Worm (Caenorhabditis elegans): Measurements from ENCODE around the gene ZK938.1.

ZK938.1 gene

ce11 chrII:9791185-9791584 is 38.0 kb upstream of the ZK938.1 start:
- TF ChIP-seq mep-1 (tag; optimal IDR thresholded peaks at IDR 0.05) (no peak), pha-4 (tag; optimal IDR thresholded peaks at IDR 0.05) (no peak), hlh-1 (tag; optimal IDR thresholded peaks at IDR 0.05) (no peak), drap-1 (GFP tag; optimal IDR thresholded peaks at IDR 0.05) (no peak), ztf-11 (tag; optimal IDR thresholded peaks at IDR 0.05) (no peak), M03D4.4 (tag; optimal IDR thresholded peaks at IDR 0.05) (no peak), blmp-1 (tag; optimal IDR thresholded peaks at IDR 0.05) (no peak), lsy-2 (tag; optimal IDR thresholded peaks at IDR 0.05) (no peak), cnd-1 (tag; optimal IDR thresholded peaks at IDR 0.05) (no peak), unc-39 (tag; optimal IDR thresholded peaks at IDR 0.05) (no peak), ham-2 (GFP tag; optimal IDR thresholded peaks at IDR 0.05) (no peak), snpc-4 (tag; optimal IDR thresholded peaks at IDR 0.05) (no peak), nhr-76 (tag; optimal IDR thresholded peaks at IDR 0.05) (no peak), elt-1 (tag; optimal IDR thresholded peaks at IDR 0.05; ENCODE audit: borderline replicate concordance, insufficient read depth) (no peak), nhr-237 (tag; optimal IDR thresholded peaks at IDR 0.05) (no peak), lin-32 (GFP tag; optimal IDR thresholded peaks at IDR 0.05) (no peak), mab-5 (tag; optimal IDR thresholded peaks at IDR 0.05) (no peak)

DNA sequence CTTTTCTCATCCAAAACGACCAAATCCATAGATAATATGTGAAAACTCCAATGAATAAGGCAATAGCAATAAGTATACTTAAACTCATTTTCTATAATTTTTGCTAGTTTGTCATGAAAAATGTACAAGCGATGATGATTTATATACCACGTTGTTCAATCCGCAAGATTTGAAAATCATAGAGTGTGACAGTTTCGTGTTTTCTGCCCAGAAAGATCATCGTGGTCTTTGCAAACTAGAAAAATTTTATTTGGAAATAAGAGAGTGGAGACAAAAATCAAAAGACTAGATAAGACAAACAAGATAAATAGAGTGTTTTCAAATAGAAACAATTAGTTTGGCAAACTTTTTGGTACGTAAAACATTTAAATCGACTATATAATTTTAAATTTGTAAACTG is 36.0 kb upstream of the ZK938.1 start, which contains the start of gene cyp-13A3:
Gene cyp-13A3, minus strand, starts transcription at position 101 of the 400 bp plus-strand sequence.
- TF ChIP-seq mab-5 (tag; optimal IDR thresholded peaks at IDR 0.05) (no peak), sptf-1 (tag; optimal IDR thresholded peaks at IDR 0.05) (no peak), drap-1 (GFP tag; optimal IDR thresholded peaks at IDR 0.05) (no peak), ham-2 (GFP tag; optimal IDR thresholded peaks at IDR 0.05) (no peak)

DNA sequence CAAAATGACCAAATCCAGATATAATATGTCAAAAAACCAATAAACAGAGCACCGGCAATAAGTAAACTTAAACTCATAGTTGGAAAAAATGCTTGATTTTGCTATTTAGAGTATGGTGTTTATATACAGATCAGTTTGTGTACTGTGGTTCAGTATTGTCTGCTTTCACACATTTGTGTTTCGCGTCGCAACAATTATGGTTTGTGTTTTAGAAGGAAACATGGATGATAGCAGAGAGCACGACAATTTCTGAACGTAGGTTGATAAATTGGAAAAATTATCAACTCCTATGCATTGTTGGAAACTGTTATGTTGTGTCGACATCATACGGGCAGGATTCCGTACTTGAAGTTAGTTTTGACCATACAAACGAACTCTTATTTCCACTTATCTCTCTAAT is 31.5 kb upstream of the ZK938.1 start, which contains the start of gene cyp-13A4:
Gene cyp-13A4, minus strand, starts transcription at position 77 of the 400 bp plus-strand sequence.
- TF ChIP-seq ceh-43 (GFP tag; optimal IDR thresholded peaks at IDR 0.05) (no peak), sptf-1 (tag; optimal IDR thresholded peaks at IDR 0.05) (no peak), nhr-12 (tag; optimal IDR thresholded peaks at IDR 0.05) (no peak), zip-8 (tag; optimal IDR thresholded peaks at IDR 0.05) (no peak), ztf-11 (tag; optimal IDR thresholded peaks at IDR 0.05) (no peak), elt-1 (tag; optimal IDR thresholded peaks at IDR 0.05; ENCODE audit: borderline replicate concordance, insufficient read depth) (no peak), lin-13 (tag; optimal IDR thresholded peaks at IDR 0.05) (no peak)

DNA sequence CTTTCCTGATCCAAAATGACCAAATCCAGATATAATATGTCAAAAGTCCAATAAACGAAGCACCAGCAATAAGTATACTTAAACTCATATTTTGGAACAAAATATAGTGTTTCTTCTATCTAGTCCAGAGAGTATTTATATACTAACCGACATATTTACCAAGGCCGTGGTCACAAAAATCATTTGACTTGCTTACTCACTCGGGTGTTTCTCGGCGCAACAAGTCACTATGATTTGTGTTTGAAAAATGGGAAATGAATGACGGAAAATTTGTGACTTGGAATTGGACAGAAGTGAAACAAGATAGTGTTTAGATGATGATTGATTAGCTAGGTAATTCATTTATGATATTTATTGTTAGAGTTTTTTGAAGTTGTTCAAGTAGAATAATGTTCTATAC is 29.0 kb upstream of the ZK938.1 start, which contains the start of gene cyp-13A5:
Gene cyp-13A5, minus strand, starts transcription at position 112 of the 400 bp plus-strand sequence.
- TF ChIP-seq ceh-39 (tag; optimal IDR thresholded peaks at IDR 0.05) (no peak), snpc-4 (tag; optimal IDR thresholded peaks at IDR 0.05) (no peak), sem-2 (GFP tag; optimal IDR thresholded peaks at IDR 0.05) (no peak), ces-1 (GFP tag; optimal IDR thresholded peaks at IDR 0.05) (no peak), unc-39 (tag; optimal IDR thresholded peaks at IDR 0.05) (no peak), lsy-2 (tag; optimal IDR thresholded peaks at IDR 0.05) (no peak), nhr-237 (tag; optimal IDR thresholded peaks at IDR 0.05) (no peak), blmp-1 (tag; optimal IDR thresholded peaks at IDR 0.05) (no peak), M03D4.4 (tag; optimal IDR thresholded peaks at IDR 0.05) (no peak), unc-120 (tag; optimal IDR thresholded peaks at IDR 0.05; ENCODE audit: poor library complexity, severe bottlenecking) (no peak), hlh-1 (tag; optimal IDR thresholded peaks at IDR 0.05) (no peak), nhr-76 (tag; optimal IDR thresholded peaks at IDR 0.05) (no peak), zip-8 (tag; optimal IDR thresholded peaks at IDR 0.05) (no peak), drap-1 (GFP tag; optimal IDR thresholded peaks at IDR 0.05) (no peak), pha-4 (tag; optimal IDR thresholded peaks at IDR 0.05) (no peak), ceh-83 (GFP tag; optimal IDR thresholded peaks at IDR 0.05) (no peak), lin-32 (GFP tag; optimal IDR thresholded peaks at IDR 0.05) (no peak)

ce11 chrII:9802642-9803041 is 26.6 kb upstream of the ZK938.1 start, which contains the start of gene cyp-13A6:
Gene cyp-13A6, minus strand, starts transcription at chrII:9802821.
- TF ChIP-seq tbx-8 (GFP tag; optimal IDR thresholded peaks at IDR 0.05): no peak
- no peak for TF ChIP-seq ham-2 (GFP tag; optimal IDR thresholded peaks at IDR 0.05)
- TF ChIP-seq sem-2 (GFP tag; optimal IDR thresholded peaks at IDR 0.05): no peak
- TF ChIP-seq pha-4 (tag; optimal IDR thresholded peaks at IDR 0.05): no peak
- no peak for TF ChIP-seq ceh-83 (GFP tag; optimal IDR thresholded peaks at IDR 0.05)
- TF ChIP-seq ces-1 (GFP tag; optimal IDR thresholded peaks at IDR 0.05): no peak
- no peak for TF ChIP-seq unc-39 (tag; optimal IDR thresholded peaks at IDR 0.05)
- TF ChIP-seq unc-120 (tag; optimal IDR thresholded peaks at IDR 0.05; ENCODE audit: poor library complexity, severe bottlenecking): no peak
- no peak for TF ChIP-seq nhr-2 (tag; optimal IDR thresholded peaks at IDR 0.05)
- TF ChIP-seq nhr-12 (tag; optimal IDR thresholded peaks at IDR 0.05): no peak
- no peak for TF ChIP-seq elt-1 (tag; optimal IDR thresholded peaks at IDR 0.05; ENCODE audit: borderline replicate concordance, insufficient read depth)
- no peak for TF ChIP-seq nhr-237 (tag; optimal IDR thresholded peaks at IDR 0.05)
- TF ChIP-seq mab-5 (tag; optimal IDR thresholded peaks at IDR 0.05): no peak
